Fruit fly (Drosophila melanogaster): ENCODE results near the gene ND-B22.

DNA sequence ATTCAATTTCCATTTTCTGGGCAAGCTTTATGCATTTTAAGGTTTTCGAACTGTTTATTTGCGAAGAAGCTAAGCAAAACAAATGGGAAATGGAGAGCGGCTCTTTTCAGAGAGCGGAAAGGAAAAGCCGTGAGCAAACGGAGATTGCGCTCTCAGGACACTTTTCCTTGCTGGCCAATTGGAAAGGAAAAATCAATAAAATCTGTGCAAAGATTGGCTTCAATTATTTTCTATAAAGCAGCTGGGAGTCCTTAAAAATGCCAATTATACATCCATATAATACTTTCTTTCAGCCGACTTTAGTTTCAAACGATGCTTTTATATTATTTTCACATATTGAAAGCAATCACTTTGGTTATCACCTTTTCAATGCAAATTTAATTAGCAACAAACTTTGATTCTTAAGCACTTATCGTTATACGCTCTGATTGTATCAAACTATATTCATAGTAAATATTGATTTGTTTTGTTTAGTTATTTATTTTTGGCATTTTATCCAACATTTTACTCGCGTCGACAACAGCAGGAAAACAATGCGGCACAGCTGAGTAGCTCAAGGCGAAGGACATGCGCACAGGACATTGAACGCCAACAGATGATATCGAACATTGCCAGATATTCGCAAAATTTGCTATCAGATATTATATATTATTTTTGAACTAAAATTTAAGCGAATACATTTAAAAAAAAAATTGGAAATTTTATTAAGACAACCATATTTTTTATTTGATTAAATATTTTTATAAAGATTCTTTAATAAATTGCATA lies 16.1 kb downstream of the ND-B22 start, which contains the start of gene CG9395:
- TF ChIP-seq CG34406 (GFP tag; optimal IDR thresholded peaks at IDR 0.05) (no peak), dsx (GFP tag; optimal IDR thresholded peaks at IDR 0.05; ENCODE audit: poor library complexity, severe bottlenecking) (no peak), acj6 (GFP tag; optimal IDR thresholded peaks at IDR 0.05) (no peak), Eip93F (GFP tag; optimal IDR thresholded peaks at IDR 0.05) (no peak), Gug (GFP tag; IDR thresholded peaks at IDR 0.05) (no peak)
